Worm (Caenorhabditis elegans): ENCODE results near the gene C32B5.15.
"Not testable (repeated sequence)": the region's sequence is repeated elsewhere in the genome, so short reads cannot be mapped to it uniquely, and the experiment has no call there.

C32B5.15 gene

DNA sequence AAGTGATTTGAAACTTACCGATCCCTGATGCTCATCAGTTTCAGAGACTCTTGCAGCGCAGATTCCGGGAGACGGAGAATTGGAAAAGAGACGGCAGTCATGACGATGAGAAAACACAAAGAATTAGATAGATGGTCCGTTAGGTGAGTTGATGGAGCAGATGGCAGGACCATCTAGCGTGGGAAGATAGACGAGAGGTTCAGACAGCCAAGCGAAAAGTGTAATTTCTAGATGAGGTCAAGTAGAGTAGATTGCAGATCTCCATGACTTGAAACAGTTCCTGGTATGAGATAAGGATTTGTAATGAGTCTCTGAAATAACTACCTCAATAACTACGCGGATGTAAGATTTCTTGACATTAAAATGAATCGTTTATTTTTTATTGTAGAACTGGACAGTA, 23.4 kb upstream of the C32B5.15 start, which contains the start of gene F45D11.11:
Gene F45D11.11, minus strand, starts transcription at position 101 of the 400 bp plus-strand sequence.
- not testable (repeated sequence) for TF ChIP-seq sox-4, pros-1, elt-2 (tag; optimal IDR thresholded peaks at IDR 0.05)

- not testable (repeated sequence) for TF ChIP-seq hlh-15, ceh-9, Y22D7AL.16 (tag; optimal IDR thresholded peaks at IDR 0.05)
Measured at ce11 chrII:994231-994630, 21.5 kb upstream of the C32B5.15 start, which contains the start of gene F45D11.7. Gene F45D11.7, plus strand, starts transcription at chrII:994531.

ce11 chrII:991300-991699, 18.6 kb upstream of the C32B5.15 start, which contains the start of gene fbxc-42:
Gene fbxc-42, plus strand, starts transcription at chrII:991600.
- TF ChIP-seq pat-9 (tag; optimal IDR thresholded peaks at IDR 0.05) (no peak), unc-55 (GFP tag; optimal IDR thresholded peaks at IDR 0.05) (no peak), lim-6 (tag; optimal IDR thresholded peaks at IDR 0.05) (no peak), tbx-2 (tag; optimal IDR thresholded peaks at IDR 0.05) (no peak), nhr-11 (tag; optimal IDR thresholded peaks at IDR 0.05) (no peak), zip-5 (tag; optimal IDR thresholded peaks at IDR 0.05) (no peak), pha-4 (tag; optimal IDR thresholded peaks at IDR 0.05) (no peak), hlh-6 (tag; optimal IDR thresholded peaks at IDR 0.05) (no peak), unc-3 (GFP tag; conservative IDR thresholded peaks at IDR 0.05) (no peak), unc-3 (tag; optimal IDR thresholded peaks at IDR 0.05) (no peak), K02D7.2 (tag; optimal IDR thresholded peaks at IDR 0.05) (no peak), ceh-18 (tag; optimal IDR thresholded peaks at IDR 0.05) (no peak), fkh-10 (GFP tag; optimal IDR thresholded peaks at IDR 0.05) (no peak), ahr-1 (tag; optimal IDR thresholded peaks at IDR 0.05) (no peak), ttx-3 (tag; optimal IDR thresholded peaks at IDR 0.05) (no peak), ceh-6 (GFP tag; optimal IDR thresholded peaks at IDR 0.05) (no peak)

DNA sequence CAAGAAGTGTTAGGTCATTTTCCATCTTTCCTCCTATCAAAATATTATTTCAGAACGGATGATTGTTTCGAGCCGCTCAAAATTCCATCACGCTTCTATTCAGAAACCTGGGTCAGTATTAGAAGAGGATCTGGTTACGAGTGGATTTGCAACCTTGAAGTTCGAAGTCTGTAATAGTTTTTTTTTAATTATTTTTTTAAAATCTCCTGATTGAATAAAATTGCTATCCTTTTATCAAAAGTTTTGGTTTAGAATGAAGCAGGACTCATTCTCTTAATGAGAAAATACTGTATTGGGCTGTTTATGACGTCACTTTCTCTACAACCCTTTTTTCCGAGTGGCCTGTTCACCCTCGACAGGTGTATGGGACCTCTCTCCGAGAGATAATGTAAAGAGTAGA, 15.7 kb upstream of the C32B5.15 start, which contains the start of gene fbxc-39:
Gene fbxc-39, plus strand, starts transcription at position 301 of the 400 bp plus-strand sequence.
- TF ChIP-seq eyg-1 (tag; optimal IDR thresholded peaks at IDR 0.05), result no peak
- TF ChIP-seq tbx-2 (tag; optimal IDR thresholded peaks at IDR 0.05), result no peak
- TF ChIP-seq hlh-30 (tag; optimal IDR thresholded peaks at IDR 0.05; ENCODE audit: insufficient read depth), result no peak
- TF ChIP-seq unc-42 (tag; optimal IDR thresholded peaks at IDR 0.05), result no peak
- no peak for TF ChIP-seq lim-6 (tag; optimal IDR thresholded peaks at IDR 0.05)
- TF ChIP-seq nhr-232 (tag; optimal IDR thresholded peaks at IDR 0.05), result no peak

ce11 chrII:985703-986102, 13.0 kb upstream of the C32B5.15 start, which contains the start of gene fbxc-40:
Gene fbxc-40, plus strand, starts transcription at chrII:986003.
- not testable (repeated sequence) for TF ChIP-seq fkh-6 (tag; optimal IDR thresholded peaks at IDR 0.05); ceh-34 (tag; optimal IDR thresholded peaks at IDR 0.05); dmd-4 (tag; optimal IDR thresholded peaks at IDR 0.05; ENCODE audit: borderline replicate concordance)

DNA sequence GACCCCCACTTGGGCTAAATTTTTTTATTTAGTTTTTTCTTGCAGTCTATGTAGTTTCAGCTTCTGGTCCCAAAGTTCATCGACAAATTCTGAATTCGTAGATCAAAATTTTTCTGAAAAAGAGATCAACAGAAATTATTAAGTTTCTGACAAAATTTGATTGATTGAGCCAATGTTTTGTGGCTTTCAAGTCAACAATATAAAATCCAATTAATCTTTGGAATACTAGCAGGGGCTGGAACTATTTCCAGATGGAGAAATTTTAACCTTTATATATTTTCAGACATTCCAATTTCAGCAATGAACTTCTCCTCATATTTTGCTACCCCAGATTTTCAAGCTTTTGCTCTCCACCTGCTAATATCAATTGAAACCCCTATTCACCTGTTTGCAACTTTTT, 10.1 kb upstream of the C32B5.15 start, which contains the start of gene srh-274:
Gene srh-274, plus strand, starts transcription at position 301 of the 400 bp plus-strand sequence.
- TF ChIP-seq ref-2 (tag; optimal IDR thresholded peaks at IDR 0.05), result no peak
- no peak for TF ChIP-seq nfya-1 (tag; optimal IDR thresholded peaks at IDR 0.05)
- TF ChIP-seq hlh-30 (tag; optimal IDR thresholded peaks at IDR 0.05; ENCODE audit: insufficient read depth), result no peak
- no peak for TF ChIP-seq ceh-31 (tag; optimal IDR thresholded peaks at IDR 0.05)
- no peak for TF ChIP-seq unc-55 (GFP tag; optimal IDR thresholded peaks at IDR 0.05)
- TF ChIP-seq ceh-2 (tag; optimal IDR thresholded peaks at IDR 0.05), result no peak
- no peak for TF ChIP-seq ceh-22 (tag; optimal IDR thresholded peaks at IDR 0.05)
- no peak for TF ChIP-seq F13H6.1 (tag; optimal IDR thresholded peaks at IDR 0.05)
- no peak for TF ChIP-seq npax-4 (tag; optimal IDR thresholded peaks at IDR 0.05)
- no peak for TF ChIP-seq ceh-6 (GFP tag; optimal IDR thresholded peaks at IDR 0.05)
- TF ChIP-seq fkh-6 (tag; optimal IDR thresholded peaks at IDR 0.05), result no peak
- no peak for TF ChIP-seq ceh-30 (tag; optimal IDR thresholded peaks at IDR 0.05)
- no peak for TF ChIP-seq ceh-14 (tag; optimal IDR thresholded peaks at IDR 0.05)
- TF ChIP-seq pat-9 (tag; optimal IDR thresholded peaks at IDR 0.05), result no peak
- no peak for TF ChIP-seq pha-4 (tag; optimal IDR thresholded peaks at IDR 0.05)
- TF ChIP-seq ztf-16 (tag; optimal IDR thresholded peaks at IDR 0.05), result no peak

All from whole organism, late embryonic.